Fruit fly (Drosophila melanogaster) Kc167 (cell line): ENCODE data around the gene Ac78C.

Experiments used
- Sin3A ChIP-seq: fragments of >200 bp; optimal IDR thresholded peaks from 2 replicates; lab custom pipeline; 2018; ENCODE audit warnings: missing external identifiers
- h ChIP-seq: fragments of >200 bp; optimal IDR thresholded peaks from 3 replicates; lab custom pipeline; 2018; ENCODE audit warnings: missing external identifiers
- psq ChIP-seq: fragments of >200 bp; optimal IDR thresholded peaks from 2 replicates; lab custom pipeline; 2017; ENCODE audit warnings: missing external identifiers
- ttk ChIP-seq: sonication (Bioruptor generic); optimal IDR thresholded peaks from 2 replicates; lab custom pipeline; 2017; ENCODE audit warnings: missing external identifiers

DNA sequence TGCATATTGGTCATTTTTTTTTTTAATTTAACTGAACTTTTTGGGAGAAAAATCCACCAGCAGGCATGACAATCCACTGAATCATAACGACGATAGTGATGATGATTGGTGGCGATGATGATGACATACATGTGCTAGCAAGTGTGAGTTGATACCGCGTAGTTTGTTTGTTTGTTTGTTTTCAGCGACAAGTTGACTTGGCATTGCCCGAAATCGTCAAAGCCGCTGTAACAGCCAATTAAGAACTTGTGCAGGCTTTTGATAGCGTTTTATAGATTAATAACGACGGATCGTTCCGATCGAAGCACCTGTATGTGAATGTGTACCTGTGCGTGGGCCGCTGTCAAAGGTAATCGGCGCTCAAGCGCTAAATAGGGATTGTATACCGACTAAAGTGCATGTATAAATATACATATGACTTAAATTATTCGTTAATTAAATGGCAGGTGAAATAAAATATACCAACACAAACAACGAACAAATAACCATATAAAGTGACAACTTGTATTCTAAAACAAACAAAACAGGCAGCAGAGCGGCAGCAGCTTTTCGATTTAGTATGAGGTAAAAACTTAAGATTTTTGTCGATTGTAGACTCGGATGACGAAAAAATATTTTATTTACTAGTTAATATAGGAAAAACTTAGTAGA lies 29.6 kb upstream of the Ac78C start:
- no peak for TF ChIP-seq psq (lab: Kevin White, UChicago)
- no peak for TF ChIP-seq ttk
- no peak for TF ChIP-seq h (lab: Kevin White, UChicago)
- TF ChIP-seq Sin3A (lab: Kevin White, UChicago), result no peak
